Worm (Caenorhabditis elegans) whole organism, young adult: ENCODE measurements around the gene C14A4.6.

ENCODE experiments used
- B0261.1 ChIP-seq: sonication (generic microtip); optimal IDR thresholded peaks from 2 replicates; lab custom pipeline; 2016; ENCODE audit warnings: mild to moderate bottlenecking, missing genetic modification characterization, moderate library complexity, missing compliant biosample characterization
- B0336.3 ChIP-seq: fragments of 200-800 bp; sonication (Bioruptor generic); IDR thresholded peaks from 2 replicates; pipeline ENCODE4 v1.3.6; 2022; ENCODE audit warnings: missing genetic modification characterization, missing compliant biosample characterization
- C06A6.2 ChIP-seq: fragments of 200-800 bp; sonication (Bioruptor generic); conservative IDR thresholded peaks from 2 replicates; pipeline ENCODE4 v1.3.6; 2022; ENCODE audit warnings: missing genetic modification characterization, missing compliant biosample characterization
- C17E4.6 ChIP-seq: fragments of 200-800 bp; sonication (Bioruptor generic); IDR thresholded peaks from 2 replicates; pipeline ENCODE4 v1.3.6; 2022; ENCODE audit warnings: missing genetic modification reagents, missing genetic modification characterization, missing compliant biosample characterization
- F10E7.11 ChIP-seq: sonication (generic microtip); optimal IDR thresholded peaks from 2 replicates; lab custom pipeline; 2017; ENCODE audit warnings: mild to moderate bottlenecking, missing genetic modification characterization, moderate library complexity, missing compliant biosample characterization
- F23B12.7 ChIP-seq: sonication (generic microtip); optimal IDR thresholded peaks from 2 replicates; lab custom pipeline; 2017; ENCODE audit warnings: missing genetic modification characterization, mild to moderate bottlenecking, missing compliant biosample characterization, antibody characterized with exemption, moderate library complexity; ENCODE audit not compliant: insufficient read depth
- F49E8.2 ChIP-seq: sonication (generic microtip); optimal IDR thresholded peaks from 3 replicates; lab custom pipeline; 2017; ENCODE audit warnings: missing genetic modification characterization, mild to moderate bottlenecking, missing compliant biosample characterization, antibody characterized with exemption, moderate library complexity; ENCODE audit not compliant: insufficient read depth
- F57A8.1 ChIP-seq: fragments of 200-800 bp; sonication (Bioruptor generic); optimal IDR thresholded peaks from 2 replicates; lab custom pipeline; 2018; ENCODE audit warnings: mild to moderate bottlenecking, missing genetic modification characterization, moderate library complexity, missing compliant biosample characterization
- T07F8.4 ChIP-seq: sonication (generic microtip); optimal IDR thresholded peaks from 2 replicates; lab custom pipeline; 2016; ENCODE audit warnings: mild to moderate bottlenecking, missing genetic modification characterization, moderate library complexity, missing compliant biosample characterization
- T26A5.8 ChIP-seq: sonication (generic microtip); optimal IDR thresholded peaks from 2 replicates; lab custom pipeline; 2016; ENCODE audit warnings: missing genetic modification characterization, missing compliant biosample characterization
- Y53F4B.3 ChIP-seq: fragments of 200-800 bp; sonication (Bioruptor generic); IDR thresholded peaks from 2 replicates; pipeline ENCODE4 v1.3.6; 2022; ENCODE audit warnings: missing genetic modification reagents, missing genetic modification characterization, missing compliant biosample characterization
- Y79H2A.3 ChIP-seq: fragments of 200-800 bp; sonication (Bioruptor generic); conservative IDR thresholded peaks from 2 replicates; pipeline ENCODE4 v1.3.6; 2022; ENCODE audit warnings: missing genetic modification reagents, missing genetic modification characterization, missing compliant biosample characterization
- atf-7 ChIP-seq: sonication (generic microtip); optimal IDR thresholded peaks from 2 replicates; lab custom pipeline; 2017; ENCODE audit warnings: mild to moderate bottlenecking, missing genetic modification characterization, missing compliant biosample characterization
- attf-3 ChIP-seq: fragments of 200-800 bp; sonication (Bioruptor generic); conservative IDR thresholded peaks from 2 replicates; pipeline ENCODE4 v1.3.6; 2022; ENCODE audit warnings: missing genetic modification reagents, missing genetic modification characterization, missing compliant biosample characterization
- attf-6 ChIP-seq: fragments of 200-800 bp; sonication (Bioruptor generic); IDR thresholded peaks from 2 replicates; pipeline ENCODE4 v1.3.6; 2022; ENCODE audit warnings: missing genetic modification reagents, missing genetic modification characterization, missing compliant biosample characterization
- ccch-3 ChIP-seq: fragments of 200-800 bp; sonication (Bioruptor generic); optimal IDR thresholded peaks from 2 replicates; lab custom pipeline; 2018; ENCODE audit warnings: mild to moderate bottlenecking, missing genetic modification characterization, missing compliant biosample characterization
- ceh-100 ChIP-seq: fragments of 200-800 bp; sonication (Bioruptor generic); IDR thresholded peaks from 2 replicates; pipeline ENCODE4 v1.3.6; 2022; ENCODE audit warnings: missing genetic modification reagents, missing genetic modification characterization, missing compliant biosample characterization
- ceh-27 ChIP-seq: fragments of 200-800 bp; sonication (Bioruptor generic); optimal IDR thresholded peaks from 2 replicates; lab custom pipeline; 2018; ENCODE audit warnings: mild to moderate bottlenecking, missing genetic modification characterization, moderate library complexity, missing compliant biosample characterization
- ceh-40 ChIP-seq: fragments of 200-800 bp; sonication (Bioruptor generic); IDR thresholded peaks from 2 replicates; pipeline ENCODE4 v1.3.6; 2022; ENCODE audit warnings: missing genetic modification characterization, missing compliant biosample characterization
- ceh-58 ChIP-seq: fragments of 200-800 bp; sonication (Bioruptor generic); IDR thresholded peaks from 2 replicates; pipeline ENCODE4 v1.3.6; 2022; ENCODE audit warnings: missing genetic modification characterization, missing compliant biosample characterization
- chd-7 ChIP-seq: sonication (generic microtip); optimal IDR thresholded peaks from 2 replicates; lab custom pipeline; 2016; ENCODE audit warnings: mild to moderate bottlenecking, missing genetic modification characterization, moderate library complexity, missing compliant biosample characterization
- die-1 ChIP-seq: sonication (generic microtip); optimal IDR thresholded peaks from 2 replicates; lab custom pipeline; 2016; ENCODE audit warnings: missing genotype, mild to moderate bottlenecking, missing genetic modification characterization, missing compliant biosample characterization
- dpff-1 ChIP-seq: sonication (generic microtip); optimal IDR thresholded peaks from 2 replicates; lab custom pipeline; 2017; ENCODE audit warnings: mild to moderate bottlenecking, missing genetic modification characterization, missing compliant biosample characterization
- egl-44 ChIP-seq: fragments of 200-800 bp; sonication (Bioruptor generic); IDR thresholded peaks from 2 replicates; pipeline ENCODE4 v1.3.6; 2022; ENCODE audit warnings: missing genetic modification reagents, missing genetic modification characterization, missing compliant biosample characterization
- gei-17 ChIP-seq: fragments of 200-800 bp; sonication (Bioruptor generic); optimal IDR thresholded peaks from 2 replicates; lab custom pipeline; 2018; ENCODE audit warnings: mild to moderate bottlenecking, missing genetic modification characterization, missing compliant biosample characterization
- him-1 ChIP-seq: sonication (generic microtip); optimal IDR thresholded peaks from 2 replicates; lab custom pipeline; 2016; ENCODE audit warnings: missing genotype, missing genetic modification reagents, missing genetic modification characterization, missing compliant biosample characterization
- hlh-26 ChIP-seq: fragments of 200-800 bp; sonication (Bioruptor generic); conservative IDR thresholded peaks from 2 replicates; pipeline ENCODE4 v1.3.6; 2022; ENCODE audit warnings: missing genetic modification reagents, missing genetic modification characterization, missing compliant biosample characterization
- hrde-1 ChIP-seq: sonication (generic microtip); optimal IDR thresholded peaks from 2 replicates; lab custom pipeline; 2016; ENCODE audit warnings: missing genetic modification characterization, mild to moderate bottlenecking, missing compliant biosample characterization, moderate library complexity, missing genotype, missing genetic modification reagents, borderline replicate concordance
- hsf-1 ChIP-seq: fragments of 200-800 bp; sonication (Bioruptor generic); IDR thresholded peaks from 2 replicates; pipeline ENCODE4 v1.3.6; 2022; ENCODE audit warnings: missing genetic modification reagents, missing genetic modification characterization, missing compliant biosample characterization
- lin-35 ChIP-seq, 3 experiments: fragments of 150-350 bp in 2 of 3; sonication (generic microtip) in 1 of 3; optimal IDR thresholded peaks; 2 replicates each; lab custom pipeline; 2014 to 2018; ENCODE audit warnings: missing biosample characterization in 3 of 3, missing genetic modification characterization in 3 of 3, missing genetic modification reagents in 3 of 3
- lin-54 ChIP-seq: fragments of 200-800 bp; sonication (Bioruptor generic); optimal IDR thresholded peaks from 2 replicates; lab custom pipeline; 2018; ENCODE audit warnings: mild to moderate bottlenecking, missing genetic modification characterization, missing compliant biosample characterization
- lir-1 ChIP-seq: fragments of 200-800 bp; sonication (Bioruptor generic); conservative IDR thresholded peaks from 2 replicates; pipeline ENCODE4 v1.3.6; 2022; ENCODE audit warnings: missing genetic modification reagents, missing genetic modification characterization, missing compliant biosample characterization
- madf-6 ChIP-seq: fragments of 200-800 bp; sonication (Bioruptor generic); IDR thresholded peaks from 2 replicates; pipeline ENCODE4 v1.3.6; 2022; ENCODE audit warnings: missing genetic modification reagents, missing genetic modification characterization, missing compliant biosample characterization
- mcd-1 ChIP-seq: fragments of 200-800 bp; sonication (Bioruptor generic); IDR thresholded peaks from 2 replicates; pipeline ENCODE4 v1.3.6; 2022; ENCODE audit warnings: missing genetic modification reagents, missing genetic modification characterization, missing compliant biosample characterization
- mes-4 ChIP-seq: sonication (generic microtip); optimal IDR thresholded peaks from 2 replicates; lab custom pipeline; 2016; ENCODE audit warnings: missing genotype, missing genetic modification characterization, missing compliant biosample characterization
- nhr-80 ChIP-seq: sonication (generic microtip); optimal IDR thresholded peaks from 2 replicates; lab custom pipeline; 2016; ENCODE audit warnings: missing genetic modification characterization, missing compliant biosample characterization
- nhr-90 ChIP-seq: sonication (generic microtip); optimal IDR thresholded peaks from 2 replicates; lab custom pipeline; 2016; ENCODE audit warnings: missing genotype, mild to moderate bottlenecking, missing genetic modification characterization, missing compliant biosample characterization
- pbrm-1 ChIP-seq: fragments of 200-800 bp; sonication (Bioruptor generic); IDR thresholded peaks from 2 replicates; pipeline ENCODE4 v1.3.6; 2022; ENCODE audit warnings: missing genetic modification reagents, missing genetic modification characterization, missing compliant biosample characterization
- pha-4 ChIP-seq: fragments of 150-350 bp; sonication (generic microtip); optimal IDR thresholded peaks from 2 replicates; lab custom pipeline; 2014; ENCODE audit warnings: missing biosample characterization, missing genetic modification reagents, missing genetic modification characterization
- rpc-1 ChIP-seq, 2 experiments: fragments of 150-350 bp in 1 of 2; sonication (generic microtip) in 1 of 2; optimal IDR thresholded peaks; 2 replicates each; lab custom pipeline; 2014 to 2018; ENCODE audit warnings: missing biosample characterization in 1 of 2, missing genetic modification characterization in 1 of 2, missing genetic modification reagents in 1 of 2, missing genotype in 1 of 2
- snpc-3.4 ChIP-seq: sonication (generic microtip); optimal IDR thresholded peaks from 2 replicates; lab custom pipeline; 2017; ENCODE audit warnings: missing genetic modification characterization, mild to moderate bottlenecking, missing compliant biosample characterization, antibody characterized with exemption, moderate library complexity, missing genotype, missing genetic modification reagents
- snpc-4 ChIP-seq, 5 experiments: fragments of 150-350 bp in 1 of 5; sonication (generic microtip) in 4 of 5; optimal IDR thresholded peaks; 2 replicates each; lab custom pipeline; 2014 to 2018; ENCODE audit warnings: missing genetic modification characterization in 5 of 5, missing biosample characterization in 3 of 5, antibody characterized with exemption in 2 of 5, mild to moderate bottlenecking in 2 of 5, missing compliant biosample characterization in 2 of 5, missing genotype in 2 of 5, moderate library complexity in 2 of 5, missing genetic modification reagents in 1 of 5
- sptf-2 ChIP-seq: fragments of 200-800 bp; sonication (Bioruptor generic); optimal IDR thresholded peaks from 2 replicates; lab custom pipeline; 2018; ENCODE audit warnings: mild to moderate bottlenecking, missing genetic modification characterization, missing compliant biosample characterization
- unc-62 ChIP-seq: fragments of 150-350 bp; optimal IDR thresholded peaks from 2 replicates; lab custom pipeline; 2014; ENCODE audit warnings: missing biosample characterization, missing genetic modification reagents, missing genetic modification characterization
- ztf-25 ChIP-seq: fragments of 200-800 bp; sonication (Bioruptor generic); IDR thresholded peaks from 2 replicates; pipeline ENCODE4 v1.3.6; 2022; ENCODE audit warnings: missing genetic modification reagents, missing genetic modification characterization, missing compliant biosample characterization
- ztf-3 ChIP-seq: fragments of 200-800 bp; sonication (Bioruptor generic); optimal IDR thresholded peaks from 2 replicates; lab custom pipeline; 2018; ENCODE audit warnings: mild to moderate bottlenecking, missing genetic modification characterization, missing compliant biosample characterization

The C14A4.6 gene

DNA sequence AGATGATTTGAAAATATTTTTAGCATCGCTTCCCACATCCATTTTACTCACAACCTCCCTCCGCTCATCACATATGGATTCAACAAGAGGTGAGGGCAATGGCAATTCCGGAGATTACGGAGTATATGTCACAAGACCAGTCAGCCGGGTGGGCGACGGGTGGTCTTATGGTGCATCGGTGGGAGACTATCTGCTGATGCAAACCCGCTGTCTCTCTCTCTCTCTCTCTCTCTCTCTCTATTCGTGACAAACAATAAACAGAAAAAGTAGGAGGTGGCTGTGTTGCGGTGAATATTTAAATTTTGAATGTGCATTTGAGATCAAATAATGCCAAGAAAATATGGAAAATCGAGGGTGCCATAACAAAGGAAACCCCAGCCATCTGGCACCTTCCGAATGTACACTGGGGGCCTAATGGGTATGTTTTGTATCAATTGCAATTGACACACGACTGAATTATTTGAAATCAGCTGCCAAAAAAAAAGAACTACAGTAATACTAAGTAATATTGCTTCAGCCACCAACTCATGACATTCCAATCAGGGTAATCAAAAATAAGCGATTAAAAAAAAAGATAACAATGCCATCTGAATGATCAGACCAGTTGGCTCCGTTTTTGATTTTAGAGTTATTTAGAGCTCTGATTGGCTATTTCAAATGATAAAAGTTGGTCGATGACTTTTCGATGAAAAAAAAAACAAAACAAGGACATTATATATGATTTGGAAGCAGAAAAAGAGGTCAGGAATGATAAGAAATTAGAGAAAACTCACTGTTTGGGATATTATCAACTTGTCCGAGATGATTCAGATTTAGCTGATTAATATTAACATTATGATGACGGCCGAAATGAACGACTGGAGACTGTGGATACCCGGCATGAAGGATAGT, 46.5 kb downstream of the C14A4.6 start:
- TF ChIP-seq hsf-1 (GFP tag; lab: Robert Waterston, UW) (no peak), ceh-100 (GFP tag; lab: Robert Waterston, UW) (0 out of 2 replicates have a peak, but pooled peaks have one; percentile 9), mes-4 (tag; lab: Kevin White, UChicago) (no peak), die-1 (tag; lab: Kevin White, UChicago) (no peak), gei-17 (GFP tag; lab: Kevin White, UChicago) (no peak), egl-44 (GFP tag; lab: Robert Waterston, UW) (no peak), dpff-1 (tag; lab: Kevin White, UChicago) (no peak), F57A8.1 (GFP tag; lab: Kevin White, UChicago) (no peak), atf-7 (no peak), T26A5.8 (tag; lab: Kevin White, UChicago) (no peak), him-1 (tag; lab: Kevin White, UChicago) (no peak), F23B12.7 (tag; lab: Kevin White, UChicago) (no peak), T07F8.4 (tag; lab: Kevin White, UChicago) (no peak), Y53F4B.3 (GFP tag; lab: Robert Waterston, UW) (no peak), hrde-1 (tag; lab: Kevin White, UChicago) (no peak), ztf-3 (GFP tag; lab: Kevin White, UChicago) (no peak), lin-35 (GFP tag; optimal IDR thresholded peaks at IDR 0.05; lab: Kevin White, UChicago) (no peak), snpc-3.4 (tag; lab: Kevin White, UChicago) (peak; percentile 11), lin-54 (GFP tag; lab: Kevin White, UChicago) (no peak), C17E4.6 (no peak), C06A6.2 (GFP tag; lab: Robert Waterston, UW) (no peak; the same call in 1 of the 2 replicates), ccch-3 (GFP tag; lab: Kevin White, UChicago) (no peak), pha-4 (no peak), chd-7 (tag; lab: Kevin White, UChicago) (no peak), F49E8.2 (tag; lab: Kevin White, UChicago) (no peak), nhr-90 (tag; lab: Kevin White, UChicago) (no peak), F10E7.11 (no peak), attf-3 (no peak), ztf-25 (GFP tag; lab: Robert Waterston, UW) (0 out of 2 replicates have a peak, but pooled peaks have one; percentile 49), pbrm-1 (no peak), snpc-4 (GFP tag; optimal IDR thresholded peaks at IDR 0.05; lab: Kevin White, UChicago) (no peak), snpc-4 (tag; optimal IDR thresholded peaks at IDR 0.05; lab: Kevin White, UChicago) (no peak), hlh-26 (GFP tag; lab: Robert Waterston, UW) (no peak), ceh-58 (GFP tag; lab: Robert Waterston, UW) (no peak), nhr-80 (tag; lab: Kevin White, UChicago) (no peak), rpc-1 (optimal IDR thresholded peaks at IDR 0.05; lab: Kevin White, UChicago) (no peak), rpc-1 (tag; optimal IDR thresholded peaks at IDR 0.05; lab: Kevin White, UChicago) (no peak), ceh-40 (GFP tag; lab: Robert Waterston, UW) (no peak; the same call in 1 of the 2 replicates), attf-6 (GFP tag; lab: Robert Waterston, UW) (no peak), Y79H2A.3 (GFP tag; lab: Robert Waterston, UW) (no peak), madf-6 (no peak; the same call in 1 of the 2 replicates), ceh-27 (GFP tag; lab: Kevin White, UChicago) (no peak), B0261.1 (tag; lab: Kevin White, UChicago) (no peak), mcd-1 (no peak; the same call in 1 of the 2 replicates), lir-1 (no peak), unc-62 (no peak), sptf-2 (no peak), B0336.3 (0 out of 2 replicates have a peak, but pooled peaks have one; percentile 3)
